Fruit fly (Drosophila melanogaster): ENCODE data around the gene CG13607.

dm6 chr3R:24134580-24134979, 18.5 kb upstream of the CG13607 start, which contains the start of gene Sec10:
- TF ChIP-seq psq (optimal IDR thresholded peaks at IDR 0.05) (no peak), Sin3A (optimal IDR thresholded peaks at IDR 0.05) (no peak), Myc (optimal IDR thresholded peaks at IDR 0.05) (no peak), h (optimal IDR thresholded peaks at IDR 0.05) (no peak), insv (optimal IDR thresholded peaks at IDR 0.05) (no peak), ttk (optimal IDR thresholded peaks at IDR 0.05) (no peak)

All from Kc167 (cell line).